Worm (Caenorhabditis elegans): ENCODE results near the gene C49C3.9.

- TF ChIP-seq alr-1 (tag; optimal IDR thresholded peaks at IDR 0.05; ENCODE audit: borderline replicate concordance) (no peak), skn-1 (tag; optimal IDR thresholded peaks at IDR 0.05) (no peak), nhr-77 (tag; optimal IDR thresholded peaks at IDR 0.05) (no peak), pag-3 (tag; optimal IDR thresholded peaks at IDR 0.05; ENCODE audit: borderline replicate concordance, insufficient read depth) (no peak), nhr-11 (tag; optimal IDR thresholded peaks at IDR 0.05) (no peak), lsy-2 (tag; optimal IDR thresholded peaks at IDR 0.05) (peak; percentile 6 to 56), jun-1 (tag; optimal IDR thresholded peaks at IDR 0.05) (no peak), lin-39 (tag; optimal IDR thresholded peaks at IDR 0.05) (no peak), efl-1 (optimal IDR thresholded peaks at IDR 0.05) (peak; percentile 43 to 45), efl-1 (GFP tag; optimal IDR thresholded peaks at IDR 0.05 in 1 of 2) (peak; percentile 18 to 91), unc-62 (GFP tag; optimal IDR thresholded peaks at IDR 0.05) (no peak), ces-1 (GFP tag; optimal IDR thresholded peaks at IDR 0.05) (no peak), lin-13 (GFP tag; optimal IDR thresholded peaks at IDR 0.05) (no peak)
Observed at ce11 chrIV:17331100-17331577, 11.0 kb downstream of the C49C3.9 start, which contains the start of gene C49C3.6.

Measured in whole organism, L1 larva.